Fruit fly (Drosophila melanogaster) whole organism, embryonic: ENCODE data around the gene CenB1A.

Source experiments
- Blimp-1 ChIP-seq: fragments of 200-800 bp; sonication (Bioruptor generic); optimal IDR thresholded peaks from 3 replicates; lab custom pipeline; 2018; ENCODE audit warnings: missing biosample characterization, missing genetic modification characterization, mild to moderate bottlenecking, moderate library complexity, missing genetic modification reagents
- Bteb2 ChIP-seq: fragments of 200-800 bp; sonication (Bioruptor generic); optimal IDR thresholded peaks from 2 replicates; lab custom pipeline; 2016; ENCODE audit warnings: missing biosample characterization, missing genetic modification characterization
- CG10209 ChIP-seq: fragments of 200-800 bp; sonication (Bioruptor generic); optimal IDR thresholded peaks from 3 replicates; lab custom pipeline; 2017; ENCODE audit warnings: missing biosample characterization, mild to moderate bottlenecking, missing genetic modification characterization, missing genetic modification reagents
- CG10979 ChIP-seq: fragments of 200-800 bp; sonication (Bioruptor generic); optimal IDR thresholded peaks from 2 replicates; lab custom pipeline; 2018; ENCODE audit warnings: missing biosample characterization, mild to moderate bottlenecking, missing genetic modification characterization, moderate library complexity
- CG11695 ChIP-seq: fragments of 200-800 bp; sonication (Bioruptor generic); IDR thresholded peaks from 3 replicates; pipeline ENCODE4 v1.3.6; 2022; ENCODE audit warnings: missing biosample characterization, missing genetic modification characterization
- CG14710 ChIP-seq: fragments of 200-800 bp; sonication (Bioruptor generic); optimal IDR thresholded peaks from 3 replicates; lab custom pipeline; 2019; ENCODE audit warnings: missing biosample characterization, mild to moderate bottlenecking, missing genetic modification characterization, moderate library complexity
- CG15269 ChIP-seq: fragments of 200-800 bp; sonication (Bioruptor generic); optimal IDR thresholded peaks from 2 replicates; lab custom pipeline; 2018; ENCODE audit warnings: missing biosample characterization, mild to moderate bottlenecking, missing genetic modification characterization, moderate library complexity
- CG15601 ChIP-seq: fragments of 200-800 bp; sonication (Bioruptor generic); optimal IDR thresholded peaks from 3 replicates; lab custom pipeline; 2019; ENCODE audit warnings: missing biosample characterization, mild to moderate bottlenecking, missing genetic modification characterization, moderate library complexity
- CG15696 ChIP-seq: fragments of 200-800 bp; sonication (Bioruptor generic); optimal IDR thresholded peaks from 2 replicates; lab custom pipeline; 2019; ENCODE audit warnings: missing biosample characterization, mild to moderate bottlenecking, missing genetic modification characterization, moderate library complexity
- CG17359 ChIP-seq: fragments of 200-800 bp; sonication (Bioruptor generic); optimal IDR thresholded peaks from 3 replicates; lab custom pipeline; 2018; ENCODE audit warnings: missing biosample characterization, mild to moderate bottlenecking, missing genetic modification characterization, moderate library complexity
- CG2202 ChIP-seq: fragments of 200-800 bp; sonication (Bioruptor generic); optimal IDR thresholded peaks from 2 replicates; lab custom pipeline; 2018; ENCODE audit warnings: missing biosample characterization, mild to moderate bottlenecking, missing genetic modification characterization
- CG33557 ChIP-seq: fragments of 200-800 bp; sonication (Bioruptor generic); optimal IDR thresholded peaks from 2 replicates; lab custom pipeline; 2019; ENCODE audit warnings: missing biosample characterization, mild to moderate bottlenecking, missing genetic modification characterization, moderate library complexity
- CG9932 ChIP-seq: fragments of 200-800 bp; sonication (Bioruptor generic); IDR thresholded peaks from 2 replicates; pipeline ENCODE4 v1.3.6; 2022; ENCODE audit warnings: missing biosample characterization, missing genetic modification characterization
- CoRest ChIP-seq: fragments of 200-800 bp; sonication (Bioruptor generic); optimal IDR thresholded peaks from 3 replicates; lab custom pipeline; 2018; ENCODE audit warnings: missing biosample characterization, mild to moderate bottlenecking, missing genetic modification characterization, moderate library complexity
- D19A ChIP-seq: fragments of 200-800 bp; optimal IDR thresholded peaks from 3 replicates; lab custom pipeline; 2019; ENCODE audit warnings: missing biosample characterization, mild to moderate bottlenecking, missing genetic modification characterization, moderate library complexity
- Drgx ChIP-seq: fragments of 200-800 bp; sonication (Bioruptor generic); IDR thresholded peaks from 2 replicates; pipeline ENCODE4 v1.3.6; 2022; ENCODE audit warnings: missing biosample characterization, missing genetic modification characterization
- E2f2 ChIP-seq: fragments of 200-800 bp; sonication (Bioruptor generic); IDR thresholded peaks from 2 replicates; pipeline ENCODE4 v1.3.6; 2022; ENCODE audit warnings: missing biosample characterization, missing genetic modification characterization
- Elba2 ChIP-seq: fragments of 200-800 bp; sonication (Bioruptor generic); optimal IDR thresholded peaks from 3 replicates; lab custom pipeline; 2016; ENCODE audit warnings: missing biosample characterization, missing genetic modification characterization
- Ets97D ChIP-seq: fragments of 200-800 bp; sonication (Bioruptor generic); optimal IDR thresholded peaks from 3 replicates; lab custom pipeline; 2016; ENCODE audit warnings: missing biosample characterization, missing genetic modification characterization
- NK7.1 ChIP-seq: fragments of 200-800 bp; sonication (Bioruptor generic); optimal IDR thresholded peaks from 3 replicates; lab custom pipeline; 2016; ENCODE audit warnings: missing biosample characterization, missing genetic modification characterization
- PHDP ChIP-seq: fragments of 200-800 bp; sonication (Bioruptor generic); optimal IDR thresholded peaks from 3 replicates; lab custom pipeline; 2018; ENCODE audit warnings: missing biosample characterization, mild to moderate bottlenecking, missing genetic modification characterization, moderate library complexity
- TFAM ChIP-seq: fragments of 200-800 bp; sonication (Bioruptor generic); optimal IDR thresholded peaks from 2 replicates; lab custom pipeline; 2017; ENCODE audit warnings: missing biosample characterization, missing genetic modification characterization, inconsistent platforms
- ab ChIP-seq: fragments of 200-800 bp; sonication (Bioruptor generic); optimal IDR thresholded peaks from 2 replicates; lab custom pipeline; 2016; ENCODE audit warnings: missing biosample characterization, missing genetic modification characterization
- amos ChIP-seq: fragments of 200-800 bp; sonication (Bioruptor generic); IDR thresholded peaks from 2 replicates; pipeline ENCODE4 v1.3.6; 2022; ENCODE audit warnings: missing biosample characterization, missing genetic modification characterization; ENCODE audit not compliant: partially characterized antibody
- ara ChIP-seq: fragments of 200-800 bp; sonication (Bioruptor generic); IDR thresholded peaks from 2 replicates; pipeline ENCODE4 v1.3.6; 2022; ENCODE audit warnings: missing biosample characterization, missing genetic modification characterization
- bbx ChIP-seq: fragments of 200-800 bp; sonication (Bioruptor generic); IDR thresholded peaks from 2 replicates; pipeline ENCODE4 v1.3.6; 2022; ENCODE audit warnings: missing biosample characterization, missing genetic modification characterization; ENCODE audit not compliant: partially characterized antibody
- cato ChIP-seq: fragments of 200-800 bp; sonication (Bioruptor generic); optimal IDR thresholded peaks from 2 replicates; lab custom pipeline; 2016; ENCODE audit warnings: missing biosample characterization, missing genetic modification characterization, borderline replicate concordance
- croc ChIP-seq: fragments of 200-800 bp; sonication (Bioruptor generic); conservative IDR thresholded peaks from 3 replicates; pipeline ENCODE4 v1.3.6; 2022; ENCODE audit warnings: missing biosample characterization, missing genetic modification characterization
- crol ChIP-seq: fragments of 200-800 bp; sonication (Bioruptor generic); IDR thresholded peaks from 2 replicates; pipeline ENCODE4 v1.3.6; 2022; ENCODE audit warnings: missing biosample characterization, missing genetic modification characterization
- dmrt11E ChIP-seq: fragments of 200-800 bp; sonication (Bioruptor generic); optimal IDR thresholded peaks from 3 replicates; lab custom pipeline; 2018; ENCODE audit warnings: missing biosample characterization, mild to moderate bottlenecking, missing genetic modification characterization, moderate library complexity
- eve ChIP-seq, 2 experiments: fragments of >200 bp; optimal IDR thresholded peaks; 2 replicates each; lab custom pipeline; 2017; ENCODE audit warnings: missing biosample characterization in 2 of 2, missing genetic modification characterization in 2 of 2
- her ChIP-seq: fragments of 200-800 bp; sonication (Bioruptor generic); optimal IDR thresholded peaks from 2 replicates; lab custom pipeline; 2016; ENCODE audit warnings: missing biosample characterization, missing genetic modification characterization
- jigr1 ChIP-seq: fragments of 200-800 bp; sonication (Bioruptor generic); IDR thresholded peaks from 3 replicates; pipeline ENCODE4 v1.3.6; 2022; ENCODE audit warnings: missing biosample characterization, missing genetic modification characterization
- kni ChIP-seq: fragments of 200-800 bp; sonication (Bioruptor generic); optimal IDR thresholded peaks from 3 replicates; lab custom pipeline; 2017; ENCODE audit warnings: mild to moderate bottlenecking, missing biosample characterization, missing genetic modification reagents, missing genetic modification characterization
- lbe ChIP-seq: fragments of 200-800 bp; sonication (Bioruptor generic); optimal IDR thresholded peaks from 2 replicates; lab custom pipeline; 2016; ENCODE audit warnings: missing biosample characterization, mild to moderate bottlenecking, missing genetic modification characterization
- nerfin-1 ChIP-seq: fragments of 200-800 bp; sonication (Bioruptor generic); optimal IDR thresholded peaks from 3 replicates; lab custom pipeline; 2019; ENCODE audit warnings: missing biosample characterization, mild to moderate bottlenecking, missing genetic modification characterization, moderate library complexity
- odd ChIP-seq: fragments of 200-800 bp; sonication (Bioruptor generic); optimal IDR thresholded peaks from 2 replicates; lab custom pipeline; 2017; ENCODE audit warnings: missing biosample characterization, mild to moderate bottlenecking, missing genetic modification characterization
- phol ChIP-seq: fragments of 200-800 bp; sonication (Bioruptor generic); optimal IDR thresholded peaks from 3 replicates; lab custom pipeline; 2018; ENCODE audit warnings: missing biosample characterization, mild to moderate bottlenecking, missing genetic modification characterization, moderate library complexity
- prd ChIP-seq, 3 experiments: fragments of >200 bp in 2 of 3; fragments of 200-800 bp in 1 of 3; sonication (Bioruptor generic) in 1 of 3; optimal IDR thresholded peaks in 2 of 3; IDR thresholded peaks in 1 of 3; 2 replicates in 2 of 3; 3 replicates in 1 of 3; pipeline versions ENCODE4 v1.3.6 to Lab custom; 2017 to 2022; ENCODE audit warnings: missing biosample characterization in 1 of 3, missing genetic modification characterization in 1 of 3
- salm ChIP-seq: fragments of 200-800 bp; sonication (Bioruptor generic); optimal IDR thresholded peaks from 2 replicates; lab custom pipeline; 2018; ENCODE audit warnings: missing biosample characterization, mild to moderate bottlenecking, missing genetic modification characterization
- sim ChIP-seq: fragments of 200-800 bp; sonication (Bioruptor generic); IDR thresholded peaks from 2 replicates; pipeline ENCODE4 v1.3.6; 2022; ENCODE audit warnings: missing biosample characterization, missing genetic modification characterization
- so ChIP-seq: fragments of 200-800 bp; sonication (Bioruptor generic); IDR thresholded peaks from 3 replicates; pipeline ENCODE4 v1.3.6; 2022; ENCODE audit warnings: missing biosample characterization, missing genetic modification characterization
- ttk ChIP-seq: fragments of 200-800 bp; sonication (Bioruptor generic); IDR thresholded peaks from 2 replicates; pipeline ENCODE4 v2.1.2; 2022; ENCODE audit warnings: missing biosample characterization, missing genetic modification characterization
- tx ChIP-seq: fragments of 200-800 bp; sonication (Bioruptor generic); optimal IDR thresholded peaks from 2 replicates; lab custom pipeline; 2016; ENCODE audit warnings: missing biosample characterization, missing genetic modification characterization
- unpg ChIP-seq: fragments of 200-800 bp; sonication (Bioruptor generic); optimal IDR thresholded peaks from 3 replicates; lab custom pipeline; 2018; ENCODE audit warnings: missing biosample characterization, mild to moderate bottlenecking, missing genetic modification characterization, moderate library complexity
- zen ChIP-seq: fragments of 200-800 bp; sonication (Bioruptor generic); optimal IDR thresholded peaks from 3 replicates; lab custom pipeline; 2018; ENCODE audit warnings: missing biosample characterization, mild to moderate bottlenecking, missing genetic modification characterization, moderate library complexity
- zf30C ChIP-seq: fragments of 200-800 bp; sonication (Bioruptor generic); optimal IDR thresholded peaks from 3 replicates; lab custom pipeline; 2018; ENCODE audit warnings: missing biosample characterization, mild to moderate bottlenecking, missing genetic modification characterization
- zfh1 ChIP-seq: fragments of 200-800 bp; sonication (Bioruptor generic); IDR thresholded peaks from 3 replicates; pipeline ENCODE4 v1.3.6; 2022; ENCODE audit warnings: missing biosample characterization, missing genetic modification characterization

The CenB1A gene

DNA sequence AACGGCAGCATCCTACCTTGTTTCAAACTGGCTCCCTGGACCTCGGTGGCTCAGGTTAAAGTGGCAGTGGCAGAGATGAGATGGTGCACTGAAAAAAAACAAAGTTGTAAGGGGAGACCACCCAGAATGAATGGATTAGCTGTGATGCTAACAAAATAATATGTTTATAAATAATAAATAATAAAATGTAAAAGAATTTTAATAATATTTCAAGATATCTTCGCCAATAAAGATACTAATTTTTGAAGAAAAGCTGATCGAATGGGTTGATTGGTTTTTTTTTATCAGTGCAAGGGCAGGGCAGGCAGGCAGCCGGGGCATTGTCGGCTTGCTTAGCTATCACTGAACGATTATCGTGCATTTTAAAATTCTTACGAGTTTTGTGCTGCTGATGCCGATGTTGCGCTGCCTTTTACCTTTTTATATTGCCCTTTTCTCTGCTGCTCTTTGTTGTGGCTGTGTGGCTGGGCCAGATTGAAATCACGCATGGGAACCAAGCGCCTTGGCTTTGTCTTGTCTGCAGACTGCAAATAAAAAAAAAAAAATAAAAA lies 30.9 kb downstream of the CenB1A start:
- peak; percentile 50; the same call in 1 of the 2 replicates for TF ChIP-seq ara (GFP tag; lab: Robert Waterston, UW)
- TF ChIP-seq CG15696 (tag; lab: Kevin White, UChicago) = peak; percentile 83
- TF ChIP-seq cato = no peak
- TF ChIP-seq prd (optimal IDR thresholded peaks at IDR 0.05; lab: Kevin White, UChicago) = no peak
- TF ChIP-seq prd (GFP tag; IDR thresholded peaks at IDR 0.05; lab: Robert Waterston, UW) = peak; percentile 55; the same call in 2 of the 3 replicates
- no peak for TF ChIP-seq TFAM (GFP tag; lab: Kevin White, UChicago)
- 0 out of 3 replicates have a peak, but pooled peaks have one; percentile 8 for TF ChIP-seq zfh1
- TF ChIP-seq CG10209 (GFP tag; lab: Kevin White, UChicago) = peak; percentile 28
- no peak for TF ChIP-seq crol
- TF ChIP-seq kni (GFP tag; lab: Kevin White, UChicago) = peak; percentile 52
- TF ChIP-seq CG10979 (tag; lab: Kevin White, UChicago) = peak; percentile 78
- TF ChIP-seq tx (GFP tag; lab: Kevin White, UChicago) = no peak
- TF ChIP-seq E2f2 = 0 out of 2 replicates have a peak, but pooled peaks have one; percentile 7
- no peak for TF ChIP-seq ttk
- TF ChIP-seq CG17359 (tag; lab: Kevin White, UChicago) = peak; percentile 8
- no peak for TF ChIP-seq Bteb2 (GFP tag; lab: Kevin White, UChicago)
- no peak for TF ChIP-seq Ets97D (GFP tag; lab: Kevin White, UChicago)
- TF ChIP-seq zf30C (GFP tag; lab: Kevin White, UChicago) = peak; percentile 92
- peak; percentile 53 for TF ChIP-seq zen (tag; lab: Kevin White, UChicago)
- TF ChIP-seq PHDP (tag; lab: Kevin White, UChicago) = no peak
- no peak for TF ChIP-seq nerfin-1 (tag; lab: Kevin White, UChicago)
- TF ChIP-seq sim (GFP tag; lab: Robert Waterston, UW) = no peak
- TF ChIP-seq CoRest = peak; percentile 24
- TF ChIP-seq CG2202 (tag; lab: Kevin White, UChicago) = peak; percentile 8
- TF ChIP-seq jigr1 = no peak
- TF ChIP-seq CG11695 (GFP tag; lab: Robert Waterston, UW) = 0 out of 3 replicates have a peak, but pooled peaks have one; percentile 25
- peak; percentile 62 for TF ChIP-seq CG33557 (GFP tag; lab: Kevin White, UChicago)
- TF ChIP-seq ab (GFP tag; lab: Kevin White, UChicago) = no peak
- peak; percentile 65 for TF ChIP-seq lbe (GFP tag; lab: Kevin White, UChicago)
- peak; percentile 32 for TF ChIP-seq D19A (tag; lab: Kevin White, UChicago)
- TF ChIP-seq phol (tag; lab: Kevin White, UChicago) = peak; percentile 56
- TF ChIP-seq CG9932 = no peak
- peak; percentile 18 for TF ChIP-seq Elba2 (GFP tag; lab: Kevin White, UChicago)
- peak; percentile 34 for TF ChIP-seq unpg
- no peak for TF ChIP-seq salm (tag; lab: Kevin White, UChicago)
- no peak for TF ChIP-seq bbx (GFP tag; lab: Robert Waterston, UW)
- TF ChIP-seq amos (GFP tag; lab: Robert Waterston, UW) = no peak
- TF ChIP-seq so (GFP tag; lab: Robert Waterston, UW) = 0 out of 3 replicates have a peak, but pooled peaks have one; percentile 20
- TF ChIP-seq NK7.1 (GFP tag; lab: Kevin White, UChicago) = no peak
- TF ChIP-seq her (GFP tag; lab: Kevin White, UChicago) = no peak
- TF ChIP-seq odd (GFP tag; lab: Kevin White, UChicago) = peak; percentile 31
- TF ChIP-seq Blimp-1 (GFP tag; lab: Kevin White, UChicago) = peak; percentile 59
- TF ChIP-seq Drgx (GFP tag; lab: Robert Waterston, UW) = peak; percentile 48; the same call in 1 of the 2 replicates
- TF ChIP-seq eve (GFP tag; optimal IDR thresholded peaks at IDR 0.05; lab: Kevin White, UChicago) = no peak
- TF ChIP-seq dmrt11E (tag; lab: Kevin White, UChicago) = peak; percentile 85
- TF ChIP-seq CG15269 (tag; lab: Kevin White, UChicago) = no peak
- peak; percentile 34; the same call in 1 of the 3 replicates for TF ChIP-seq croc (GFP tag; lab: Robert Waterston, UW)
- TF ChIP-seq CG15601 (tag; lab: Kevin White, UChicago) = peak; percentile 10
- TF ChIP-seq CG14710 (tag; lab: Kevin White, UChicago) = peak; percentile 68
